Fruit fly (Drosophila melanogaster) whole organism, embryonic: ENCODE measurements around the gene CG31321.

Source experiments
- CG11093 ChIP-seq: fragments of 200-800 bp; sonication (Bioruptor generic); IDR thresholded peaks from 3 replicates; pipeline ENCODE4 v1.3.6; 2022; ENCODE audit warnings: missing biosample characterization, missing genetic modification characterization
- CG11696 ChIP-seq: fragments of 200-800 bp; sonication (Bioruptor generic); IDR thresholded peaks from 2 replicates; pipeline ENCODE4 v1.3.6; 2022; ENCODE audit warnings: missing biosample characterization, missing genetic modification characterization
- CG12299 ChIP-seq: fragments of 200-800 bp; sonication (Bioruptor generic); optimal IDR thresholded peaks from 2 replicates; lab custom pipeline; 2018; ENCODE audit warnings: missing biosample characterization, mild to moderate bottlenecking, missing genetic modification characterization
- CG13123 ChIP-seq: fragments of 200-800 bp; sonication (Bioruptor generic); optimal IDR thresholded peaks from 2 replicates; lab custom pipeline; 2016; ENCODE audit warnings: missing biosample characterization, missing genetic modification characterization
- CG13775 ChIP-seq: fragments of 200-800 bp; sonication (Bioruptor generic); optimal IDR thresholded peaks from 3 replicates; lab custom pipeline; 2017; ENCODE audit warnings: missing biosample characterization, mild to moderate bottlenecking, missing genetic modification characterization
- CG14014 ChIP-seq: fragments of 200-800 bp; sonication (Bioruptor generic); IDR thresholded peaks from 2 replicates; pipeline ENCODE4 v1.3.6; 2022; ENCODE audit warnings: missing biosample characterization, missing genetic modification characterization
- CG14441 ChIP-seq: fragments of 200-800 bp; sonication (Bioruptor generic); IDR thresholded peaks from 2 replicates; pipeline ENCODE4 v1.3.6; 2022; ENCODE audit warnings: missing biosample characterization, missing genetic modification characterization
- CG15073 ChIP-seq: fragments of 200-800 bp; sonication (Bioruptor generic); optimal IDR thresholded peaks from 2 replicates; lab custom pipeline; 2016; ENCODE audit warnings: missing biosample characterization, missing genetic modification characterization
- CG15514 ChIP-seq: fragments of 200-800 bp; sonication (Bioruptor generic); optimal IDR thresholded peaks from 3 replicates; lab custom pipeline; 2017; ENCODE audit warnings: missing biosample characterization, missing genetic modification characterization, mild to moderate bottlenecking, moderate library complexity, missing genetic modification reagents
- CG15696 ChIP-seq: fragments of 200-800 bp; sonication (Bioruptor generic); optimal IDR thresholded peaks from 2 replicates; lab custom pipeline; 2019; ENCODE audit warnings: missing biosample characterization, mild to moderate bottlenecking, missing genetic modification characterization, moderate library complexity
- CG1603 ChIP-seq: fragments of 200-800 bp; sonication (Bioruptor generic); optimal IDR thresholded peaks from 2 replicates; lab custom pipeline; 2019; ENCODE audit warnings: missing biosample characterization, mild to moderate bottlenecking, missing genetic modification characterization, moderate library complexity
- CG17328 ChIP-seq: fragments of 200-800 bp; sonication (Bioruptor generic); IDR thresholded peaks from 2 replicates; pipeline ENCODE4 v1.3.6; 2022; ENCODE audit warnings: missing biosample characterization, missing genetic modification characterization
- CG18011 ChIP-seq: fragments of 200-800 bp; sonication (Bioruptor generic); optimal IDR thresholded peaks from 2 replicates; lab custom pipeline; 2017; ENCODE audit warnings: missing biosample characterization, missing genetic modification characterization, mild to moderate bottlenecking, moderate library complexity, missing genotype
- CG18599 ChIP-seq: fragments of 200-800 bp; sonication (Bioruptor generic); optimal IDR thresholded peaks from 3 replicates; lab custom pipeline; 2017; ENCODE audit warnings: missing biosample characterization, missing genetic modification characterization, mild to moderate bottlenecking, moderate library complexity, missing genetic modification reagents
- CG30431 ChIP-seq: fragments of 200-800 bp; sonication (Bioruptor generic); optimal IDR thresholded peaks from 2 replicates; lab custom pipeline; 2017; ENCODE audit warnings: missing biosample characterization, missing genetic modification characterization
- CG33557 ChIP-seq: fragments of 200-800 bp; sonication (Bioruptor generic); optimal IDR thresholded peaks from 2 replicates; lab custom pipeline; 2019; ENCODE audit warnings: missing biosample characterization, mild to moderate bottlenecking, missing genetic modification characterization, moderate library complexity
- CG4328 ChIP-seq: fragments of 200-800 bp; sonication (Bioruptor generic); optimal IDR thresholded peaks from 3 replicates; lab custom pipeline; 2017; ENCODE audit warnings: missing biosample characterization, missing genetic modification reagents, missing genetic modification characterization
- CG4404 ChIP-seq: fragments of 200-800 bp; sonication (Bioruptor generic); IDR thresholded peaks from 2 replicates; pipeline ENCODE4 v1.3.6; 2022; ENCODE audit warnings: missing biosample characterization, missing genetic modification characterization
- CG4854 ChIP-seq: fragments of 200-800 bp; sonication (Bioruptor generic); optimal IDR thresholded peaks from 2 replicates; lab custom pipeline; 2016; ENCODE audit warnings: missing biosample characterization, missing genetic modification characterization, inconsistent platforms
- CG8944 ChIP-seq: fragments of 200-800 bp; sonication (Bioruptor generic); optimal IDR thresholded peaks from 3 replicates; lab custom pipeline; 2016; ENCODE audit warnings: missing biosample characterization, missing genetic modification characterization
- CG9797 ChIP-seq: fragments of 200-800 bp; sonication (Bioruptor generic); optimal IDR thresholded peaks from 3 replicates; lab custom pipeline; 2018; ENCODE audit warnings: missing biosample characterization, mild to moderate bottlenecking, missing genetic modification characterization
- Doc2 ChIP-seq: fragments of 200-800 bp; sonication (Bioruptor generic); IDR thresholded peaks from 2 replicates; pipeline ENCODE4 v1.3.6; 2022; ENCODE audit warnings: missing biosample characterization, missing genetic modification characterization
- Elba2 ChIP-seq: fragments of 200-800 bp; sonication (Bioruptor generic); optimal IDR thresholded peaks from 3 replicates; lab custom pipeline; 2016; ENCODE audit warnings: missing biosample characterization, missing genetic modification characterization
- Ets65A ChIP-seq: fragments of 200-800 bp; sonication (Bioruptor generic); peaks from one replicate; lab custom pipeline; 2016; ENCODE audit warnings: missing biosample characterization, missing genetic modification characterization
- HLH54F ChIP-seq: fragments of 200-800 bp; sonication (Bioruptor generic); optimal IDR thresholded peaks from 3 replicates; lab custom pipeline; 2016; ENCODE audit warnings: missing biosample characterization, missing genetic modification characterization
- Hmx ChIP-seq: fragments of 200-800 bp; sonication (Bioruptor generic); optimal IDR thresholded peaks from 2 replicates; lab custom pipeline; 2016; ENCODE audit warnings: missing biosample characterization, missing genetic modification characterization
- Oaz ChIP-seq: fragments of 200-800 bp; sonication (Bioruptor generic); IDR thresholded peaks from 2 replicates; pipeline ENCODE4 v1.3.6; 2022; ENCODE audit warnings: missing biosample characterization, missing genetic modification characterization
- Pdp1 ChIP-seq, 2 experiments: fragments of 200-800 bp; sonication (Bioruptor generic); optimal IDR thresholded peaks; 3 replicates each; lab custom pipeline; 2016; ENCODE audit warnings: missing biosample characterization in 2 of 2, missing genetic modification characterization in 2 of 2, mild to moderate bottlenecking in 1 of 2, moderate library complexity in 1 of 2
- Tbp ChIP-seq: fragments of >200 bp; optimal IDR thresholded peaks from 2 replicates; lab custom pipeline; 2018; ENCODE audit warnings: missing biosample characterization, missing genetic modification characterization
- ap ChIP-seq: fragments of 200-800 bp; sonication (Bioruptor generic); IDR thresholded peaks from 2 replicates; pipeline ENCODE4 v1.3.6; 2022; ENCODE audit warnings: missing biosample characterization, missing genetic modification characterization
- bbx ChIP-seq: fragments of 200-800 bp; sonication (Bioruptor generic); IDR thresholded peaks from 2 replicates; pipeline ENCODE4 v1.3.6; 2022; ENCODE audit warnings: missing biosample characterization, missing genetic modification characterization; ENCODE audit not compliant: partially characterized antibody
- bsh ChIP-seq, 2 experiments: fragments of 200-800 bp; sonication (Bioruptor generic); optimal IDR thresholded peaks; 2 replicates each; lab custom pipeline; 2017 to 2018; ENCODE audit warnings: mild to moderate bottlenecking in 2 of 2, missing biosample characterization in 2 of 2, missing genetic modification characterization in 2 of 2, moderate library complexity in 1 of 2
- cg ChIP-seq: fragments of 200-800 bp; sonication (Bioruptor generic); optimal IDR thresholded peaks from 3 replicates; lab custom pipeline; 2019; ENCODE audit warnings: missing biosample characterization, mild to moderate bottlenecking, missing genetic modification characterization, moderate library complexity
- gt ChIP-seq: fragments of 200-800 bp; sonication (Bioruptor generic); IDR thresholded peaks from 2 replicates; pipeline ENCODE4 v1.3.6; 2022; ENCODE audit warnings: missing biosample characterization, missing genetic modification characterization
- hth ChIP-seq: fragments of >200 bp; optimal IDR thresholded peaks from 2 replicates; lab custom pipeline; 2017; ENCODE audit warnings: inconsistent platforms
- mld ChIP-seq: fragments of 200-800 bp; sonication (Bioruptor generic); IDR thresholded peaks from 3 replicates; pipeline ENCODE4 v1.3.6; 2022; ENCODE audit warnings: missing biosample characterization, missing genetic modification characterization; ENCODE audit not compliant: partially characterized antibody
- nerfin-1 ChIP-seq: fragments of 200-800 bp; sonication (Bioruptor generic); optimal IDR thresholded peaks from 3 replicates; lab custom pipeline; 2019; ENCODE audit warnings: missing biosample characterization, mild to moderate bottlenecking, missing genetic modification characterization, moderate library complexity
- nmo ChIP-seq: fragments of 200-800 bp; sonication (Bioruptor generic); optimal IDR thresholded peaks from 2 replicates; lab custom pipeline; 2018; ENCODE audit warnings: missing biosample characterization, mild to moderate bottlenecking, missing genetic modification characterization, moderate library complexity
- pita ChIP-seq: fragments of 200-800 bp; sonication (Bioruptor generic); optimal IDR thresholded peaks from 2 replicates; lab custom pipeline; 2017; ENCODE audit warnings: missing biosample characterization, mild to moderate bottlenecking, missing genetic modification characterization
- prd ChIP-seq, 3 experiments: fragments of >200 bp in 2 of 3; fragments of 200-800 bp in 1 of 3; sonication (Bioruptor generic) in 1 of 3; optimal IDR thresholded peaks in 2 of 3; IDR thresholded peaks in 1 of 3; 2 replicates in 2 of 3; 3 replicates in 1 of 3; pipeline versions ENCODE4 v1.3.6 to Lab custom; 2017 to 2022; ENCODE audit warnings: missing biosample characterization in 1 of 3, missing genetic modification characterization in 1 of 3
- sc ChIP-seq, 3 experiments: fragments of >200 bp in 2 of 3; fragments of 200-800 bp in 1 of 3; sonication (Bioruptor generic) in 1 of 3; optimal IDR thresholded peaks; 2 replicates in 2 of 3; 3 replicates in 1 of 3; lab custom pipeline; 2017; ENCODE audit warnings: mild to moderate bottlenecking in 1 of 3, missing biosample characterization in 1 of 3, missing genetic modification characterization in 1 of 3, missing genetic modification reagents in 1 of 3
- sd ChIP-seq: fragments of 200-800 bp; sonication (Bioruptor generic); optimal IDR thresholded peaks from 3 replicates; lab custom pipeline; 2018; ENCODE audit warnings: missing biosample characterization, mild to moderate bottlenecking, missing genetic modification characterization, moderate library complexity
- slp2 ChIP-seq: fragments of 200-800 bp; sonication (Bioruptor generic); optimal IDR thresholded peaks from 2 replicates; lab custom pipeline; 2016; ENCODE audit warnings: missing biosample characterization, missing genetic modification characterization
- sr ChIP-seq: fragments of 200-800 bp; sonication (Bioruptor generic); IDR thresholded peaks from 3 replicates; pipeline ENCODE4 v1.3.6; 2022; ENCODE audit warnings: missing biosample characterization, missing genetic modification characterization
- stwl ChIP-seq: fragments of 200-800 bp; sonication (Bioruptor generic); optimal IDR thresholded peaks from 3 replicates; lab custom pipeline; 2018; ENCODE audit warnings: missing biosample characterization, mild to moderate bottlenecking, missing genetic modification characterization, moderate library complexity
- tll ChIP-seq, 2 experiments: fragments of 200-800 bp in 1 of 2; fragments of >200 bp in 1 of 2; sonication (Bioruptor generic) in 1 of 2; optimal IDR thresholded peaks; 2 replicates each; lab custom pipeline; 2017 to 2019; ENCODE audit warnings: missing biosample characterization in 2 of 2, missing genetic modification characterization in 2 of 2, mild to moderate bottlenecking in 1 of 2, moderate library complexity in 1 of 2
- unc-4 ChIP-seq: fragments of 200-800 bp; sonication (Bioruptor generic); IDR thresholded peaks from 2 replicates; pipeline ENCODE4 v1.3.6; 2022; ENCODE audit warnings: missing biosample characterization, missing genetic modification characterization; ENCODE audit not compliant: partially characterized antibody
- vfl ChIP-seq: fragments of 200-800 bp; sonication (Bioruptor generic); optimal IDR thresholded peaks from 2 replicates; lab custom pipeline; 2016; ENCODE audit warnings: missing biosample characterization, missing genetic modification characterization
- vvl ChIP-seq: fragments of 200-800 bp; sonication (Bioruptor generic); IDR thresholded peaks from 2 replicates; pipeline ENCODE4 v1.3.6; 2022; ENCODE audit warnings: missing biosample characterization, missing genetic modification characterization

Gene CG31321

dm6 chr3R:14283042-14283626 lies 27.0 kb upstream of the CG31321 start (continued):
- TF ChIP-seq CG11093 (GFP tag; lab: Robert Waterston, UW) = no peak
- TF ChIP-seq CG15514 = no peak
- no peak for TF ChIP-seq prd (optimal IDR thresholded peaks at IDR 0.05; lab: Kevin White, UChicago)
- no peak for TF ChIP-seq prd (GFP tag; IDR thresholded peaks at IDR 0.05; lab: Robert Waterston, UW)
- no peak for TF ChIP-seq CG4404 (GFP tag; lab: Robert Waterston, UW)
- TF ChIP-seq CG14441 = no peak
- TF ChIP-seq Tbp (GFP tag; lab: Kevin White, UChicago) = no peak
- no peak for TF ChIP-seq CG4328 (GFP tag; lab: Kevin White, UChicago)
- peak; percentile 31 for TF ChIP-seq CG8944 (GFP tag; lab: Kevin White, UChicago)
- no peak for TF ChIP-seq cg
- TF ChIP-seq unc-4 (GFP tag; lab: Robert Waterston, UW) = no peak
- TF ChIP-seq vfl (GFP tag; lab: Kevin White, UChicago) = no peak
- TF ChIP-seq CG1603 = peak; percentile 32
- no peak for TF ChIP-seq sr
- TF ChIP-seq CG13775 = peak; percentile 56
- peak; percentile 42 for TF ChIP-seq nmo (GFP tag; lab: Kevin White, UChicago)
- peak; percentile 79 for TF ChIP-seq Ets65A (GFP tag; lab: Kevin White, UChicago)
- no peak for TF ChIP-seq CG15696 (tag; lab: Kevin White, UChicago)
- TF ChIP-seq CG30431 = no peak
- TF ChIP-seq Elba2 (GFP tag; lab: Kevin White, UChicago) = no peak
- no peak for TF ChIP-seq CG15073 (GFP tag; lab: Kevin White, UChicago)
- TF ChIP-seq Pdp1 (GFP tag; optimal IDR thresholded peaks at IDR 0.05; lab: Kevin White, UChicago) = peak in 1 of 2 experiments; percentile 30
- no peak for TF ChIP-seq nerfin-1
- TF ChIP-seq bbx = no peak
- TF ChIP-seq CG14014 (GFP tag; lab: Robert Waterston, UW) = no peak
- TF ChIP-seq CG12299 (tag; lab: Kevin White, UChicago) = no peak
- no peak for TF ChIP-seq CG9797
- TF ChIP-seq sd = no peak
- TF ChIP-seq hth (lab: Kevin White, UChicago) = no peak
- no peak for TF ChIP-seq tll (GFP tag; optimal IDR thresholded peaks at IDR 0.05; lab: Kevin White, UChicago)
- no peak for TF ChIP-seq ap (GFP tag; lab: Robert Waterston, UW)
- TF ChIP-seq CG33557 (GFP tag; lab: Kevin White, UChicago) = no peak
- no peak for TF ChIP-seq CG17328
- no peak for TF ChIP-seq CG18011 (GFP tag; lab: Kevin White, UChicago)
- peak; percentile 6 for TF ChIP-seq Hmx (GFP tag; lab: Kevin White, UChicago)
- no peak for TF ChIP-seq CG11696 (GFP tag; lab: Robert Waterston, UW)
- no peak for TF ChIP-seq mld (GFP tag; lab: Robert Waterston, UW)
- peak; percentile 7 for TF ChIP-seq CG4854
- TF ChIP-seq stwl (tag; lab: Kevin White, UChicago) = no peak
- no peak for TF ChIP-seq vvl (GFP tag; lab: Robert Waterston, UW)
- TF ChIP-seq CG13123 (GFP tag; lab: Kevin White, UChicago) = no peak
- TF ChIP-seq CG18599 (GFP tag; lab: Kevin White, UChicago) = peak; percentile 22
- TF ChIP-seq HLH54F (GFP tag; lab: Kevin White, UChicago) = peak; percentile 29
- no peak for TF ChIP-seq Doc2
- no peak for TF ChIP-seq sc (optimal IDR thresholded peaks at IDR 0.05; lab: Kevin White, UChicago)
- no peak for TF ChIP-seq sc (GFP tag; optimal IDR thresholded peaks at IDR 0.05; lab: Kevin White, UChicago)
- no peak for TF ChIP-seq slp2 (GFP tag; lab: Kevin White, UChicago)
- no peak for TF ChIP-seq bsh (GFP tag; optimal IDR thresholded peaks at IDR 0.05; lab: Kevin White, UChicago)
- TF ChIP-seq gt (GFP tag; lab: Robert Waterston, UW) = no peak
- no peak for TF ChIP-seq pita (GFP tag; lab: Kevin White, UChicago)
- no peak for TF ChIP-seq Oaz (GFP tag; lab: Robert Waterston, UW)
